Fruit fly (Drosophila melanogaster) whole organism, embryonic: ENCODE measurements around the gene mRpS26.

ENCODE experiments used
- Atf-2 ChIP-seq: fragments of 200-800 bp; sonication (Bioruptor generic); optimal IDR thresholded peaks from 2 replicates; lab custom pipeline; 2016; ENCODE audit warnings: missing biosample characterization, missing genetic modification characterization
- B-H2 ChIP-seq: fragments of 200-800 bp; sonication (Bioruptor generic); optimal IDR thresholded peaks from 2 replicates; lab custom pipeline; 2018; ENCODE audit warnings: missing biosample characterization, mild to moderate bottlenecking, missing genetic modification characterization
- C15 ChIP-seq: fragments of 200-800 bp; sonication (Bioruptor generic); IDR thresholded peaks from 3 replicates; pipeline ENCODE4 v1.3.6; 2022; ENCODE audit warnings: missing biosample characterization, missing genetic modification characterization
- CG12391 ChIP-seq: fragments of 200-800 bp; sonication (Bioruptor generic); optimal IDR thresholded peaks from 3 replicates; lab custom pipeline; 2018; ENCODE audit warnings: missing biosample characterization, mild to moderate bottlenecking, missing genetic modification characterization, moderate library complexity
- CG13287 ChIP-seq: fragments of 200-800 bp; sonication (Bioruptor generic); IDR thresholded peaks from 2 replicates; pipeline ENCODE4 v1.3.6; 2022; ENCODE audit warnings: missing biosample characterization, missing genetic modification characterization; ENCODE audit not compliant: partially characterized antibody
- CG13296 ChIP-seq: fragments of 200-800 bp; sonication (Bioruptor generic); optimal IDR thresholded peaks from 3 replicates; lab custom pipeline; 2018; ENCODE audit warnings: missing biosample characterization, mild to moderate bottlenecking, missing genetic modification characterization
- CG13424 ChIP-seq: fragments of 200-800 bp; sonication (Bioruptor generic); optimal IDR thresholded peaks from 2 replicates; lab custom pipeline; 2019; ENCODE audit warnings: missing biosample characterization, mild to moderate bottlenecking, missing genetic modification characterization, moderate library complexity
- CG13894 ChIP-seq: fragments of 200-800 bp; sonication (Bioruptor generic); optimal IDR thresholded peaks from 3 replicates; lab custom pipeline; 2018; ENCODE audit warnings: missing biosample characterization, mild to moderate bottlenecking, missing genetic modification characterization, moderate library complexity
- CG15514 ChIP-seq: fragments of 200-800 bp; sonication (Bioruptor generic); optimal IDR thresholded peaks from 3 replicates; lab custom pipeline; 2017; ENCODE audit warnings: missing biosample characterization, missing genetic modification characterization, mild to moderate bottlenecking, moderate library complexity, missing genetic modification reagents
- CG16779 ChIP-seq: fragments of 200-800 bp; sonication (Bioruptor generic); IDR thresholded peaks from 2 replicates; pipeline ENCODE4 v1.3.6; 2022; ENCODE audit warnings: missing biosample characterization, missing genetic modification characterization
- CG17359 ChIP-seq: fragments of 200-800 bp; sonication (Bioruptor generic); optimal IDR thresholded peaks from 3 replicates; lab custom pipeline; 2018; ENCODE audit warnings: missing biosample characterization, mild to moderate bottlenecking, missing genetic modification characterization, moderate library complexity
- CG2116 ChIP-seq: fragments of 200-800 bp; sonication (Bioruptor generic); optimal IDR thresholded peaks from 3 replicates; lab custom pipeline; 2018; ENCODE audit warnings: missing biosample characterization, mild to moderate bottlenecking, missing genetic modification characterization
- CG2120 ChIP-seq: fragments of 200-800 bp; sonication (Bioruptor generic); optimal IDR thresholded peaks from 3 replicates; lab custom pipeline; 2016; ENCODE audit warnings: missing biosample characterization, missing genetic modification characterization
- CG30020 ChIP-seq: fragments of 200-800 bp; optimal IDR thresholded peaks from 2 replicates; lab custom pipeline; 2019; ENCODE audit warnings: missing biosample characterization, mild to moderate bottlenecking, missing genetic modification characterization, moderate library complexity
- CG3163 ChIP-seq: fragments of 200-800 bp; sonication (Bioruptor generic); optimal IDR thresholded peaks from 3 replicates; lab custom pipeline; 2016; ENCODE audit warnings: missing biosample characterization, missing genetic modification characterization
- CG4404 ChIP-seq: fragments of 200-800 bp; sonication (Bioruptor generic); IDR thresholded peaks from 2 replicates; pipeline ENCODE4 v1.3.6; 2022; ENCODE audit warnings: missing biosample characterization, missing genetic modification characterization
- CG4730 ChIP-seq: fragments of 200-800 bp; sonication (Bioruptor generic); IDR thresholded peaks from 2 replicates; pipeline ENCODE4 v1.3.6; 2022; ENCODE audit warnings: missing biosample characterization, missing genetic modification characterization
- CG7839 ChIP-seq: fragments of 200-800 bp; sonication (Bioruptor generic); optimal IDR thresholded peaks from 3 replicates; lab custom pipeline; 2018; ENCODE audit warnings: missing biosample characterization, mild to moderate bottlenecking, missing genetic modification characterization, moderate library complexity
- E2f2 ChIP-seq: fragments of 200-800 bp; sonication (Bioruptor generic); IDR thresholded peaks from 2 replicates; pipeline ENCODE4 v1.3.6; 2022; ENCODE audit warnings: missing biosample characterization, missing genetic modification characterization
- HLH4C ChIP-seq: fragments of 200-800 bp; sonication (Bioruptor generic); IDR thresholded peaks from 3 replicates; pipeline ENCODE4 v1.3.6; 2022; ENCODE audit warnings: missing biosample characterization, missing genetic modification characterization; ENCODE audit not compliant: partially characterized antibody
- Hr39 ChIP-seq: fragments of >200 bp; optimal IDR thresholded peaks from 2 replicates; lab custom pipeline; 2017
- Hr51 ChIP-seq, 2 experiments: fragments of 200-800 bp; sonication (Bioruptor generic); optimal IDR thresholded peaks; 2 replicates in 1 of 2; 3 replicates in 1 of 2; lab custom pipeline; 2016 to 2018; ENCODE audit warnings: missing biosample characterization in 2 of 2, missing genetic modification characterization in 2 of 2, mild to moderate bottlenecking in 1 of 2, moderate library complexity in 1 of 2
- Myb ChIP-seq: fragments of 200-800 bp; sonication (Bioruptor generic); optimal IDR thresholded peaks from 2 replicates; lab custom pipeline; 2016; ENCODE audit warnings: missing biosample characterization, missing genetic modification characterization
- Nf-YB ChIP-seq: fragments of 200-800 bp; sonication (Bioruptor generic); optimal IDR thresholded peaks from 3 replicates; lab custom pipeline; 2019; ENCODE audit warnings: missing biosample characterization, mild to moderate bottlenecking, missing genetic modification characterization, moderate library complexity
- Rfx ChIP-seq: fragments of 200-800 bp; sonication (Bioruptor generic); IDR thresholded peaks from 2 replicates; pipeline ENCODE4 v1.3.6; 2022; ENCODE audit warnings: missing biosample characterization, missing genetic modification characterization
- Scr ChIP-seq: fragments of 200-800 bp; sonication (Bioruptor generic); IDR thresholded peaks from 2 replicates; pipeline ENCODE4 v1.3.6; 2022; ENCODE audit warnings: missing biosample characterization, missing genetic modification characterization; ENCODE audit not compliant: partially characterized antibody
- Sin3A ChIP-seq: fragments of >200 bp; optimal IDR thresholded peaks from 2 replicates; lab custom pipeline; 2018
- Trl ChIP-seq, 3 experiments: fragments of >200 bp in 2 of 3; fragments of 200-800 bp in 1 of 3; sonication (Bioruptor generic) in 1 of 3; optimal IDR thresholded peaks; 2 replicates in 1 of 3; 3 replicates in 2 of 3; lab custom pipeline; 2016 to 2017; ENCODE audit warnings: missing biosample characterization in 1 of 3, missing genetic modification characterization in 1 of 3
- YL-1 ChIP-seq: fragments of 200-800 bp; sonication (Bioruptor generic); optimal IDR thresholded peaks from 3 replicates; lab custom pipeline; 2017; ENCODE audit warnings: missing biosample characterization, mild to moderate bottlenecking, missing genetic modification characterization
- bbx ChIP-seq: fragments of 200-800 bp; sonication (Bioruptor generic); IDR thresholded peaks from 2 replicates; pipeline ENCODE4 v1.3.6; 2022; ENCODE audit warnings: missing biosample characterization, missing genetic modification characterization; ENCODE audit not compliant: partially characterized antibody
- bcd ChIP-seq: fragments of 200-800 bp; sonication (Bioruptor generic); optimal IDR thresholded peaks from 2 replicates; lab custom pipeline; 2017; ENCODE audit warnings: missing biosample characterization, mild to moderate bottlenecking, missing genetic modification characterization
- crc ChIP-seq: fragments of 200-800 bp; sonication (Bioruptor generic); optimal IDR thresholded peaks from 2 replicates; lab custom pipeline; 2016; ENCODE audit warnings: missing biosample characterization, missing genetic modification characterization
- croc ChIP-seq: fragments of 200-800 bp; sonication (Bioruptor generic); conservative IDR thresholded peaks from 3 replicates; pipeline ENCODE4 v1.3.6; 2022; ENCODE audit warnings: missing biosample characterization, missing genetic modification characterization
- dm ChIP-seq: fragments of 200-800 bp; sonication (Bioruptor generic); optimal IDR thresholded peaks from 3 replicates; lab custom pipeline; 2016; ENCODE audit warnings: missing biosample characterization, missing genetic modification characterization
- dpn ChIP-seq, 2 experiments: fragments of 200-800 bp; sonication (Bioruptor generic); optimal IDR thresholded peaks; 3 replicates each; lab custom pipeline; 2016; ENCODE audit warnings: missing biosample characterization in 2 of 2, missing genetic modification characterization in 2 of 2
- fd102C ChIP-seq: fragments of 200-800 bp; sonication (Bioruptor generic); optimal IDR thresholded peaks from 2 replicates; lab custom pipeline; 2018; ENCODE audit warnings: missing biosample characterization, mild to moderate bottlenecking, missing genetic modification characterization, moderate library complexity
- fu2 ChIP-seq: fragments of 200-800 bp; sonication (Bioruptor generic); optimal IDR thresholded peaks from 2 replicates; lab custom pipeline; 2016; ENCODE audit warnings: missing biosample characterization, missing genetic modification characterization
- ind ChIP-seq: fragments of 200-800 bp; sonication (Bioruptor generic); optimal IDR thresholded peaks from 3 replicates; lab custom pipeline; 2016; ENCODE audit warnings: missing biosample characterization, missing genetic modification characterization
- inv ChIP-seq: fragments of 200-800 bp; sonication (Bioruptor generic); IDR thresholded peaks from 2 replicates; pipeline ENCODE4 v1.3.6; 2022; ENCODE audit warnings: missing biosample characterization, missing genetic modification characterization; ENCODE audit not compliant: partially characterized antibody
- jumu ChIP-seq: fragments of 200-800 bp; sonication (Bioruptor generic); optimal IDR thresholded peaks from 3 replicates; lab custom pipeline; 2016; ENCODE audit warnings: missing biosample characterization, missing genetic modification characterization
- knrl ChIP-seq: fragments of 200-800 bp; sonication (Bioruptor generic); IDR thresholded peaks from 3 replicates; pipeline ENCODE4 v1.3.6; 2022; ENCODE audit warnings: missing biosample characterization, missing genetic modification characterization; ENCODE audit not compliant: partially characterized antibody
- onecut ChIP-seq: fragments of 200-800 bp; sonication (Bioruptor generic); IDR thresholded peaks from 2 replicates; pipeline ENCODE4 v1.3.6; 2022; ENCODE audit warnings: missing biosample characterization, missing genetic modification characterization
- org-1 ChIP-seq: fragments of 200-800 bp; sonication (Bioruptor generic); optimal IDR thresholded peaks from 2 replicates; lab custom pipeline; 2017; ENCODE audit warnings: missing biosample characterization, missing genetic modification characterization
- phol ChIP-seq: fragments of 200-800 bp; sonication (Bioruptor generic); optimal IDR thresholded peaks from 3 replicates; lab custom pipeline; 2018; ENCODE audit warnings: missing biosample characterization, mild to moderate bottlenecking, missing genetic modification characterization, moderate library complexity
- pzg ChIP-seq: fragments of 200-800 bp; sonication (Bioruptor generic); optimal IDR thresholded peaks from 3 replicates; lab custom pipeline; 2018; ENCODE audit warnings: missing biosample characterization, mild to moderate bottlenecking, missing genetic modification characterization, moderate library complexity
- row ChIP-seq: fragments of 200-800 bp; sonication (Bioruptor generic); IDR thresholded peaks from 3 replicates; pipeline ENCODE4 v1.3.6; 2022; ENCODE audit warnings: missing biosample characterization, missing genetic modification characterization
- tna ChIP-seq: fragments of 200-800 bp; sonication (Bioruptor generic); IDR thresholded peaks from 2 replicates; pipeline ENCODE4 v1.3.6; 2022; ENCODE audit warnings: missing biosample characterization, missing genetic modification characterization; ENCODE audit not compliant: partially characterized antibody
- vnd ChIP-seq: fragments of 200-800 bp; sonication (Bioruptor generic); IDR thresholded peaks from 3 replicates; pipeline ENCODE4 v1.3.6; 2022; ENCODE audit warnings: missing biosample characterization, missing genetic modification characterization; ENCODE audit not compliant: partially characterized antibody
- yki ChIP-seq: fragments of >200 bp; optimal IDR thresholded peaks from 3 replicates; lab custom pipeline; 2018

Gene mRpS26

dm6 chr3L:18109459-18109863, 3.1 kb downstream of the mRpS26 start, which contains the start of the genes Polr3D and mus304 (continued):
- TF ChIP-seq pzg (GFP tag; lab: Kevin White, UChicago) = peak; percentile 64
- TF ChIP-seq Atf-2 (GFP tag; lab: Kevin White, UChicago) = no peak
- TF ChIP-seq tna (GFP tag; lab: Robert Waterston, UW) = peak; percentile 26
- TF ChIP-seq bbx (GFP tag; lab: Robert Waterston, UW) = 0 out of 2 replicates have a peak, but pooled peaks have one; percentile 44
- peak; percentile 80 for TF ChIP-seq Myb (GFP tag; lab: Kevin White, UChicago)
- no peak for TF ChIP-seq croc
- TF ChIP-seq CG15514 (GFP tag; lab: Kevin White, UChicago) = peak; percentile 92
- TF ChIP-seq CG13894 (tag; lab: Kevin White, UChicago) = peak; percentile 36
- TF ChIP-seq CG2116 = peak; percentile 85
- 0 out of 2 replicates have a peak, but pooled peaks have one; percentile 14 for TF ChIP-seq onecut
- 0 out of 3 replicates have a peak, but pooled peaks have one; percentile 45 for TF ChIP-seq vnd
- TF ChIP-seq Sin3A (lab: Kevin White, UChicago) = peak; percentile 88
- peak; percentile 74 for TF ChIP-seq HLH4C (GFP tag; lab: Robert Waterston, UW)
- peak in 1 of 2 experiments; percentile 4 for TF ChIP-seq dpn (GFP tag; optimal IDR thresholded peaks at IDR 0.05; lab: Kevin White, UChicago)
- no peak for TF ChIP-seq yki (lab: Kevin White, UChicago)
- no peak for TF ChIP-seq CG16779 (GFP tag; lab: Robert Waterston, UW)
- peak; percentile 36 for TF ChIP-seq CG13424 (tag; lab: Kevin White, UChicago)
- peak; percentile 1 for TF ChIP-seq Nf-YB (GFP tag; lab: Kevin White, UChicago)
- TF ChIP-seq fu2 = no peak
- no peak for TF ChIP-seq bcd
- no peak for TF ChIP-seq fd102C
- peak; percentile 14 for TF ChIP-seq ind
- TF ChIP-seq YL-1 (GFP tag; lab: Kevin White, UChicago) = peak; percentile 58
- peak; percentile 20 for TF ChIP-seq jumu (GFP tag; lab: Kevin White, UChicago)
- peak; percentile 62 for TF ChIP-seq dm
- TF ChIP-seq CG4404 (GFP tag; lab: Robert Waterston, UW) = no peak
- TF ChIP-seq C15 (GFP tag; lab: Robert Waterston, UW) = no peak
- TF ChIP-seq Trl (optimal IDR thresholded peaks at IDR 0.05; lab: Kevin White, UChicago) = no peak
- TF ChIP-seq Trl (GFP tag; optimal IDR thresholded peaks at IDR 0.05; lab: Kevin White, UChicago) = peak; percentile 39
- TF ChIP-seq Rfx = 0 out of 2 replicates have a peak, but pooled peaks have one; percentile 14
- no peak for TF ChIP-seq org-1 (GFP tag; lab: Kevin White, UChicago)
- TF ChIP-seq CG12391 = peak; percentile 18
- TF ChIP-seq CG7839 = peak; percentile 29
- no peak for TF ChIP-seq CG3163
- TF ChIP-seq Hr51 (GFP tag; optimal IDR thresholded peaks at IDR 0.05; lab: Kevin White, UChicago) = peak in 1 of 2 experiments; percentile 3
- peak; percentile 74 for TF ChIP-seq CG13287 (GFP tag; lab: Robert Waterston, UW)
- peak; percentile 55; the same call in 1 of the 3 replicates for TF ChIP-seq knrl (GFP tag; lab: Robert Waterston, UW)
- peak; percentile 58 for TF ChIP-seq Scr (GFP tag; lab: Robert Waterston, UW)
- no peak for TF ChIP-seq CG4730 (GFP tag; lab: Robert Waterston, UW)
- TF ChIP-seq CG17359 (tag; lab: Kevin White, UChicago) = no peak
- TF ChIP-seq CG13296 (GFP tag; lab: Kevin White, UChicago) = peak; percentile 16
- TF ChIP-seq row (GFP tag; lab: Robert Waterston, UW) = peak; percentile 42; the same call in 2 of the 3 replicates
- TF ChIP-seq inv (GFP tag; lab: Robert Waterston, UW) = peak; percentile 41; the same call in 1 of the 2 replicates
- peak; percentile 49 for TF ChIP-seq phol (tag; lab: Kevin White, UChicago)
- peak; percentile 92 for TF ChIP-seq E2f2 (GFP tag; lab: Robert Waterston, UW)
- TF ChIP-seq Hr39 = no peak
- no peak for TF ChIP-seq crc
- peak; percentile 34 for TF ChIP-seq CG2120 (GFP tag; lab: Kevin White, UChicago)
- TF ChIP-seq CG30020 (tag; lab: Kevin White, UChicago) = peak; percentile 19
- peak; percentile 17 for TF ChIP-seq B-H2 (GFP tag; lab: Kevin White, UChicago)
